Worm (Caenorhabditis elegans): Measurements from ENCODE around the gene Y42H9AR.5.
A peak's percentile ranks its signal among the peaks of the same experiment; 100 is the strongest.

The Y42H9AR.5 gene

DNA sequence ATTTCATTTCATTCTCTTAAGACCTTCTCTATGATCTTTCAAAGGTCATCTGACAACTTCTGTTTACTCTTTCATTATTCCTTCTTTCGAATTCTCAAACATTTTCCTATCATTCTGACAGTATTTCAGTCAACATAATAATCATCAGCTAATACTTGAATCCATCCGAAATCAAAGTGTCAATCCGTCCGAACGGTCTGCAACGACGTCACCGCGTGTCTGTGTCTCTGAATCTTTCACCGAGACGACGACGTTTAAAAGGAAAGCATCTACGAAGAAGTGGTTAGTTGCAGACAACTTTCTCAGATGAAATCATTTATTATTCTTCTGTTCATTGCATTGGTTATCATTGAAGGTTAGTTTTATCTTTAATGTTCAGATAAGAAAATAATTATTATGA, at the start of gene Y42H9AR.5:
Gene Y42H9AR.5 (plus strand): TSS at position 301 of the 400 bp plus-strand sequence.
- TF ChIP-seq nhr-77 (tag; optimal IDR thresholded peaks at IDR 0.05) (no peak), fos-1 (tag; optimal IDR thresholded peaks at IDR 0.05) (peak; percentile 42)

DNA sequence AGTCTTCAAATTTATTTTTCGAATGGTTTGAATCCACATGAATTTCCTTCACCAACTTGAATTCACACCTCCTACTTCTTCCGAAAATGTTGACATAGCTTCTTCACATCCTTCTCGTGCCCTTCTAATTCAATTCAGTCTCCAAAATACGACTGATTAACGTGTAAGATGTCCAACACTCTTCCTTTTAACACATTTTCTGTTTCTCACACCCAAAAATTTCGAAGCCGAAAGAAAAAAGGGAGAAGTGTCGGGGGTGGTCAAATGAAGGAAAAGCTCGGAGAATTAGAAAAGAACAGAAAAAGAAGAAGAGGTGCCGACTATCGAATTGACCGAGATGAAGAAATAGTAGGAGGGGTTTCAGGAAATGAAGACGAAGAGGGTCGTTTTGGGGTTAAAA, 49.6 kb upstream of the Y42H9AR.5 start:
- TF ChIP-seq nhr-25 (tag; optimal IDR thresholded peaks at IDR 0.05) = no peak
- no peak for TF ChIP-seq snpc-4 (tag; optimal IDR thresholded peaks at IDR 0.05)
- TF ChIP-seq ztf-4 (tag; optimal IDR thresholded peaks at IDR 0.05) = no peak
- no peak for TF ChIP-seq mab-5 (tag; optimal IDR thresholded peaks at IDR 0.05)
- no peak for TF ChIP-seq nhr-77 (tag; optimal IDR thresholded peaks at IDR 0.05)
- no peak for TF ChIP-seq nhr-12 (tag; optimal IDR thresholded peaks at IDR 0.05)
- no peak for TF ChIP-seq dmd-4 (tag; optimal IDR thresholded peaks at IDR 0.05)
- TF ChIP-seq nhr-11 (tag; optimal IDR thresholded peaks at IDR 0.05) = no peak
- no peak for TF ChIP-seq unc-39 (tag; optimal IDR thresholded peaks at IDR 0.05)
- TF ChIP-seq R02D3.7 (tag; optimal IDR thresholded peaks at IDR 0.05) = no peak
- no peak for TF ChIP-seq unc-55 (GFP tag; optimal IDR thresholded peaks at IDR 0.05)
- TF ChIP-seq nhr-129 (tag; optimal IDR thresholded peaks at IDR 0.05) = no peak
- TF ChIP-seq blmp-1 (tag; optimal IDR thresholded peaks at IDR 0.05; ENCODE audit: insufficient read depth) = no peak
- TF ChIP-seq sma-3 (GFP tag; optimal IDR thresholded peaks at IDR 0.05) = no peak
- TF ChIP-seq nhr-21 (tag; optimal IDR thresholded peaks at IDR 0.05) = no peak

DNA sequence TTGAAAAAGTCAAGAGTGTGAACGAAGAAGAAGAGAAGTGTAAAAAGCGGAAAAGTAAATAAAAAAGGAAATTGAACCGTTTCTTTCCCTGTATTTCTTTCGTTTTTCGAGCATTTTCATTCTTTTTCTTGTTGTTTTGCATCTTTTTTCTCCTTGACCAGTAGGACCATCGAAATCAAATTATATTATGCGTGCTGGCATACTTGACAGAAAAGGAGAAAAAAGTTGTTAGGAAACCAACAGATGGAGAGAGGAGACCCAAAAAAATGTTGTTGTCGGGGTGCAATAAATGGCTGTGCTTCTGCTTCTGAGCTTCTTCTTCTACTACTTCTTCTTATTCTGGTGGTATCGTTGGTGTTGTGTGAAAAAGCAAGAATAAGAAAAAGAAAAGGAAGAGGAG, 48.4 kb upstream of the Y42H9AR.5 start:
- TF ChIP-seq nhr-12 (tag; optimal IDR thresholded peaks at IDR 0.05) (no peak), nhr-23 (tag; optimal IDR thresholded peaks at IDR 0.05) (no peak), lsy-2 (tag; optimal IDR thresholded peaks at IDR 0.05) (no peak), nhr-6 (tag; optimal IDR thresholded peaks at IDR 0.05) (no peak), mdl-1 (tag; optimal IDR thresholded peaks at IDR 0.05) (no peak), ztf-11 (tag; optimal IDR thresholded peaks at IDR 0.05) (no peak), ztf-1 (GFP tag; conservative IDR thresholded peaks at IDR 0.05) (no peak), ceh-82 (tag; optimal IDR thresholded peaks at IDR 0.05) (no peak), unc-62 (GFP tag; optimal IDR thresholded peaks at IDR 0.05) (no peak), elt-1 (tag; optimal IDR thresholded peaks at IDR 0.05) (no peak), ZK546.5 (tag; optimal IDR thresholded peaks at IDR 0.05) (no peak), sma-3 (GFP tag; optimal IDR thresholded peaks at IDR 0.05) (no peak), mab-5 (tag; optimal IDR thresholded peaks at IDR 0.05) (no peak), gmeb-1 (tag; optimal IDR thresholded peaks at IDR 0.05) (no peak), alr-1 (tag; optimal IDR thresholded peaks at IDR 0.05) (no peak), egl-27 (tag; optimal IDR thresholded peaks at IDR 0.05) (no peak), ama-1 (optimal IDR thresholded peaks at IDR 0.05) (no peak), nhr-25 (tag; optimal IDR thresholded peaks at IDR 0.05) (no peak), aly-2 (tag; optimal IDR thresholded peaks at IDR 0.05) (no peak), nhr-21 (tag; optimal IDR thresholded peaks at IDR 0.05) (no peak)

DNA sequence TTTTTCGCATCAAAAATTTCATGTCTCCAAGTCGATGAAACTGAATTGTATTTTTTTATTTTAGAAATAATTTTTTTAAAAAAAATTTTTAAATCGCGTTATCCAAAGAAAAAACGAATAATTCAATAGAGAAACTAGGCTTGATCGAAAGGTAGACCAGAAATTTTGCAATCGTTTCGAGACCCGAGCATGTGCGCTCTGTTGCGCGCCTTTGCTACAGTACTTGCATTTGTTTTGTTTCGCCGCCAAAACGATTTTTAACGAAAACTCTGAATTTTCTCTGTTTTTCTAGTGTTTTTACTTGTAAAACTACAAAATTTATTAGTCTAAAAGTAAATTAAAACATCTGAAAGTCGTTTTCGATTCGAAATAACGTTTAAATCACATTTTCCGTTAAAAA, 41.1 kb upstream of the Y42H9AR.5 start:
- TF ChIP-seq nhr-129 (tag; optimal IDR thresholded peaks at IDR 0.05) (no peak), R02D3.7 (tag; optimal IDR thresholded peaks at IDR 0.05) (no peak), sem-4 (tag; optimal IDR thresholded peaks at IDR 0.05) (no peak), ztf-1 (GFP tag; conservative IDR thresholded peaks at IDR 0.05) (no peak), mbf-1 (tag; optimal IDR thresholded peaks at IDR 0.05) (no peak), skn-1 (tag; optimal IDR thresholded peaks at IDR 0.05) (no peak), nhr-21 (tag; optimal IDR thresholded peaks at IDR 0.05) (no peak), alr-1 (tag; optimal IDR thresholded peaks at IDR 0.05) (no peak), lsy-2 (tag; optimal IDR thresholded peaks at IDR 0.05) (no peak), egl-27 (tag; optimal IDR thresholded peaks at IDR 0.05) (no peak), lin-11 (tag; optimal IDR thresholded peaks at IDR 0.05) (no peak), unc-62 (GFP tag; optimal IDR thresholded peaks at IDR 0.05) (no peak), ceh-16 (tag; optimal IDR thresholded peaks at IDR 0.05) (no peak), nhr-12 (tag; optimal IDR thresholded peaks at IDR 0.05) (no peak), ama-1 (optimal IDR thresholded peaks at IDR 0.05) (no peak), ztf-4 (tag; optimal IDR thresholded peaks at IDR 0.05) (no peak), nhr-237 (tag; optimal IDR thresholded peaks at IDR 0.05) (no peak), mdl-1 (tag; optimal IDR thresholded peaks at IDR 0.05) (no peak), sma-3 (GFP tag; optimal IDR thresholded peaks at IDR 0.05) (no peak), Y55F3AM.14 (GFP tag; optimal IDR thresholded peaks at IDR 0.05) (no peak)
